Fruit fly (Drosophila melanogaster) whole organism, embryonic: Measurements from ENCODE around the gene CG17819.
A peak's percentile ranks its signal among the peaks of the same experiment; 100 is the strongest.

Experiments
- Ada2b ChIP-seq: fragments of 200-800 bp; sonication (Bioruptor generic); IDR thresholded peaks from 2 replicates; pipeline ENCODE4 v1.3.6; 2022; ENCODE audit warnings: missing biosample characterization, missing genetic modification characterization
- BtbVII ChIP-seq: fragments of 200-800 bp; sonication (Bioruptor generic); optimal IDR thresholded peaks from 3 replicates; lab custom pipeline; 2017; ENCODE audit warnings: missing biosample characterization, mild to moderate bottlenecking, missing genetic modification characterization
- CG10321 ChIP-seq: fragments of 200-800 bp; sonication (Bioruptor generic); IDR thresholded peaks from 2 replicates; pipeline ENCODE4 v1.3.6; 2022; ENCODE audit warnings: missing biosample characterization, missing genetic modification characterization
- CG10366 ChIP-seq: fragments of 200-800 bp; sonication (Bioruptor generic); IDR thresholded peaks from 2 replicates; pipeline ENCODE4 v1.3.6; 2022; ENCODE audit warnings: missing biosample characterization, missing genetic modification characterization
- CG10462 ChIP-seq: fragments of 200-800 bp; sonication (Bioruptor generic); optimal IDR thresholded peaks from 2 replicates; lab custom pipeline; 2016; ENCODE audit warnings: missing biosample characterization, missing genetic modification characterization
- CG11456 ChIP-seq: fragments of 200-800 bp; sonication (Bioruptor generic); IDR thresholded peaks from 3 replicates; pipeline ENCODE4 v1.3.6; 2022; ENCODE audit warnings: missing biosample characterization, missing genetic modification characterization
- CG12769 ChIP-seq: fragments of 200-800 bp; sonication (Bioruptor generic); optimal IDR thresholded peaks from 2 replicates; lab custom pipeline; 2019; ENCODE audit warnings: missing biosample characterization, mild to moderate bottlenecking, missing genetic modification characterization, moderate library complexity
- CG15011 ChIP-seq: fragments of 200-800 bp; sonication (Bioruptor generic); optimal IDR thresholded peaks from 3 replicates; lab custom pipeline; 2018; ENCODE audit warnings: missing biosample characterization, mild to moderate bottlenecking, missing genetic modification characterization
- CG15514 ChIP-seq: fragments of 200-800 bp; sonication (Bioruptor generic); optimal IDR thresholded peaks from 3 replicates; lab custom pipeline; 2017; ENCODE audit warnings: missing biosample characterization, missing genetic modification characterization, mild to moderate bottlenecking, moderate library complexity, missing genetic modification reagents
- CG15601 ChIP-seq: fragments of 200-800 bp; sonication (Bioruptor generic); optimal IDR thresholded peaks from 3 replicates; lab custom pipeline; 2019; ENCODE audit warnings: missing biosample characterization, mild to moderate bottlenecking, missing genetic modification characterization, moderate library complexity
- CG1603 ChIP-seq: fragments of 200-800 bp; sonication (Bioruptor generic); optimal IDR thresholded peaks from 2 replicates; lab custom pipeline; 2019; ENCODE audit warnings: missing biosample characterization, mild to moderate bottlenecking, missing genetic modification characterization, moderate library complexity
- CG17385 ChIP-seq: fragments of 200-800 bp; sonication (Bioruptor generic); optimal IDR thresholded peaks from 3 replicates; lab custom pipeline; 2018; ENCODE audit warnings: missing biosample characterization, mild to moderate bottlenecking, missing genetic modification characterization
- CG17802 ChIP-seq: fragments of 200-800 bp; sonication (Bioruptor generic); optimal IDR thresholded peaks from 2 replicates; lab custom pipeline; 2018; ENCODE audit warnings: missing biosample characterization, mild to moderate bottlenecking, missing genetic modification characterization, moderate library complexity
- CG18599 ChIP-seq: fragments of 200-800 bp; sonication (Bioruptor generic); optimal IDR thresholded peaks from 3 replicates; lab custom pipeline; 2017; ENCODE audit warnings: missing biosample characterization, missing genetic modification characterization, mild to moderate bottlenecking, moderate library complexity, missing genetic modification reagents
- CG30403 ChIP-seq: fragments of 200-800 bp; sonication (Bioruptor generic); optimal IDR thresholded peaks from 3 replicates; lab custom pipeline; 2016; ENCODE audit warnings: missing biosample characterization, missing genetic modification characterization
- CG32772 ChIP-seq: fragments of 200-800 bp; sonication (Bioruptor generic); IDR thresholded peaks from 2 replicates; pipeline ENCODE4 v1.3.6; 2022; ENCODE audit warnings: missing biosample characterization, missing genetic modification characterization
- CG33213 ChIP-seq: fragments of 200-800 bp; sonication (Bioruptor generic); optimal IDR thresholded peaks from 3 replicates; lab custom pipeline; 2016; ENCODE audit warnings: missing biosample characterization, missing genetic modification characterization
- CG6765 ChIP-seq: fragments of 200-800 bp; sonication (Bioruptor generic); optimal IDR thresholded peaks from 3 replicates; lab custom pipeline; 2017; ENCODE audit warnings: missing biosample characterization, mild to moderate bottlenecking, missing genetic modification characterization
- CG6813 ChIP-seq: fragments of 200-800 bp; sonication (Bioruptor generic); optimal IDR thresholded peaks from 2 replicates; lab custom pipeline; 2017; ENCODE audit warnings: missing biosample characterization, missing genetic modification characterization, mild to moderate bottlenecking, moderate library complexity, missing genetic modification reagents
- CG8359 ChIP-seq: fragments of 200-800 bp; sonication (Bioruptor generic); optimal IDR thresholded peaks from 2 replicates; lab custom pipeline; 2017; ENCODE audit warnings: missing biosample characterization, mild to moderate bottlenecking, missing genetic modification characterization, borderline replicate concordance
- HLHmδ ChIP-seq: fragments of 200-800 bp; sonication (Bioruptor generic); optimal IDR thresholded peaks from 2 replicates; lab custom pipeline; 2018; ENCODE audit warnings: missing biosample characterization, mild to moderate bottlenecking, missing genetic modification characterization, moderate library complexity
- Hand ChIP-seq: fragments of 200-800 bp; sonication (Bioruptor generic); optimal IDR thresholded peaks from 2 replicates; lab custom pipeline; 2017; ENCODE audit warnings: mild to moderate bottlenecking, missing biosample characterization, missing genetic modification reagents, missing genetic modification characterization
- HmgZ ChIP-seq: fragments of 200-800 bp; sonication (Bioruptor generic); optimal IDR thresholded peaks from 2 replicates; lab custom pipeline; 2018; ENCODE audit warnings: missing biosample characterization, mild to moderate bottlenecking, missing genetic modification characterization
- Hmr ChIP-seq: fragments of 200-800 bp; sonication (Bioruptor generic); optimal IDR thresholded peaks from 3 replicates; lab custom pipeline; 2017; ENCODE audit warnings: mild to moderate bottlenecking, missing biosample characterization, missing genetic modification reagents, missing genetic modification characterization
- Hr78 ChIP-seq, 2 experiments: fragments of 200-800 bp in 1 of 2; fragments of >200 bp in 1 of 2; sonication (Bioruptor generic) in 1 of 2; optimal IDR thresholded peaks; 2 replicates each; lab custom pipeline; 2017 to 2019; ENCODE audit warnings: missing biosample characterization in 2 of 2, missing genetic modification characterization in 2 of 2, mild to moderate bottlenecking in 1 of 2, moderate library complexity in 1 of 2
- Myb ChIP-seq: fragments of 200-800 bp; sonication (Bioruptor generic); optimal IDR thresholded peaks from 2 replicates; lab custom pipeline; 2016; ENCODE audit warnings: missing biosample characterization, missing genetic modification characterization
- NC2β ChIP-seq: fragments of 200-800 bp; sonication (Bioruptor generic); optimal IDR thresholded peaks from 2 replicates; lab custom pipeline; 2016; ENCODE audit warnings: missing biosample characterization, missing genetic modification characterization
- Nf-YB ChIP-seq: fragments of 200-800 bp; sonication (Bioruptor generic); optimal IDR thresholded peaks from 3 replicates; lab custom pipeline; 2019; ENCODE audit warnings: missing biosample characterization, mild to moderate bottlenecking, missing genetic modification characterization, moderate library complexity
- Optix ChIP-seq: fragments of 200-800 bp; sonication (Bioruptor generic); IDR thresholded peaks from 3 replicates; pipeline ENCODE4 v1.3.6; 2022; ENCODE audit warnings: missing biosample characterization, missing genetic modification characterization
- bab2 ChIP-seq: fragments of 200-800 bp; sonication (Bioruptor generic); optimal IDR thresholded peaks from 2 replicates; lab custom pipeline; 2016; ENCODE audit warnings: missing biosample characterization, missing genetic modification characterization
- bigmax ChIP-seq: fragments of 200-800 bp; sonication (Bioruptor generic); optimal IDR thresholded peaks from 2 replicates; lab custom pipeline; 2018; ENCODE audit warnings: missing biosample characterization, mild to moderate bottlenecking, missing genetic modification characterization
- bsh ChIP-seq, 2 experiments: fragments of 200-800 bp; sonication (Bioruptor generic); optimal IDR thresholded peaks; 2 replicates each; lab custom pipeline; 2017 to 2018; ENCODE audit warnings: mild to moderate bottlenecking in 2 of 2, missing biosample characterization in 2 of 2, missing genetic modification characterization in 2 of 2, moderate library complexity in 1 of 2
- cwo ChIP-seq: fragments of 200-800 bp; sonication (Bioruptor generic); optimal IDR thresholded peaks from 3 replicates; lab custom pipeline; 2017; ENCODE audit warnings: missing biosample characterization, missing genetic modification characterization, mild to moderate bottlenecking, moderate library complexity, missing genetic modification reagents
- en ChIP-seq: fragments of 200-800 bp; sonication (Bioruptor generic); optimal IDR thresholded peaks from 2 replicates; lab custom pipeline; 2016; ENCODE audit warnings: missing biosample characterization, missing genetic modification characterization
- jing ChIP-seq: fragments of 200-800 bp; sonication (Bioruptor generic); optimal IDR thresholded peaks from 2 replicates; lab custom pipeline; 2018; ENCODE audit warnings: missing biosample characterization, mild to moderate bottlenecking, missing genetic modification characterization
- p53 ChIP-seq: fragments of 200-800 bp; sonication (Bioruptor generic); optimal IDR thresholded peaks from 2 replicates; lab custom pipeline; 2016; ENCODE audit warnings: missing biosample characterization, missing genetic modification characterization
- pan ChIP-seq, 4 experiments: fragments of >200 bp in 3 of 4; fragments of 200-800 bp in 1 of 4; sonication (Bioruptor generic) in 1 of 4; optimal IDR thresholded peaks in 3 of 4; IDR thresholded peaks in 1 of 4; 2 replicates each; pipeline versions ENCODE4 v1.3.6 to Lab custom; 2017 to 2022; ENCODE audit warnings: missing biosample characterization in 2 of 4, missing genetic modification characterization in 2 of 4, mixed read lengths in 1 of 4
- phol ChIP-seq: fragments of 200-800 bp; sonication (Bioruptor generic); optimal IDR thresholded peaks from 3 replicates; lab custom pipeline; 2018; ENCODE audit warnings: missing biosample characterization, mild to moderate bottlenecking, missing genetic modification characterization, moderate library complexity
- pum ChIP-seq: fragments of 200-800 bp; sonication (Bioruptor generic); optimal IDR thresholded peaks from 2 replicates; lab custom pipeline; 2016; ENCODE audit warnings: missing biosample characterization, missing genetic modification characterization
- ro ChIP-seq: fragments of 200-800 bp; sonication (Bioruptor generic); IDR thresholded peaks from 2 replicates; pipeline ENCODE4 v1.3.6; 2022; ENCODE audit warnings: missing biosample characterization, missing genetic modification characterization
- so ChIP-seq: fragments of 200-800 bp; sonication (Bioruptor generic); IDR thresholded peaks from 3 replicates; pipeline ENCODE4 v1.3.6; 2022; ENCODE audit warnings: missing biosample characterization, missing genetic modification characterization
- tna ChIP-seq: fragments of 200-800 bp; sonication (Bioruptor generic); IDR thresholded peaks from 2 replicates; pipeline ENCODE4 v1.3.6; 2022; ENCODE audit warnings: missing biosample characterization, missing genetic modification characterization; ENCODE audit not compliant: partially characterized antibody
- trh ChIP-seq: fragments of 200-800 bp; sonication (Bioruptor generic); optimal IDR thresholded peaks from 2 replicates; lab custom pipeline; 2016; ENCODE audit warnings: missing biosample characterization, missing genetic modification characterization
- ttk ChIP-seq: fragments of 200-800 bp; sonication (Bioruptor generic); IDR thresholded peaks from 2 replicates; pipeline ENCODE4 v2.1.2; 2022; ENCODE audit warnings: missing biosample characterization, missing genetic modification characterization
- vvl ChIP-seq: fragments of 200-800 bp; sonication (Bioruptor generic); IDR thresholded peaks from 2 replicates; pipeline ENCODE4 v1.3.6; 2022; ENCODE audit warnings: missing biosample characterization, missing genetic modification characterization
- wek ChIP-seq: fragments of 200-800 bp; sonication (Bioruptor generic); optimal IDR thresholded peaks from 3 replicates; lab custom pipeline; 2018; ENCODE audit warnings: missing biosample characterization, mild to moderate bottlenecking, missing genetic modification characterization, moderate library complexity
- zen2 ChIP-seq: fragments of 200-800 bp; sonication (Bioruptor generic); IDR thresholded peaks from 3 replicates; pipeline ENCODE4 v1.3.6; 2022; ENCODE audit warnings: missing biosample characterization, missing genetic modification characterization; ENCODE audit not compliant: partially characterized antibody

The CG17819 gene

DNA sequence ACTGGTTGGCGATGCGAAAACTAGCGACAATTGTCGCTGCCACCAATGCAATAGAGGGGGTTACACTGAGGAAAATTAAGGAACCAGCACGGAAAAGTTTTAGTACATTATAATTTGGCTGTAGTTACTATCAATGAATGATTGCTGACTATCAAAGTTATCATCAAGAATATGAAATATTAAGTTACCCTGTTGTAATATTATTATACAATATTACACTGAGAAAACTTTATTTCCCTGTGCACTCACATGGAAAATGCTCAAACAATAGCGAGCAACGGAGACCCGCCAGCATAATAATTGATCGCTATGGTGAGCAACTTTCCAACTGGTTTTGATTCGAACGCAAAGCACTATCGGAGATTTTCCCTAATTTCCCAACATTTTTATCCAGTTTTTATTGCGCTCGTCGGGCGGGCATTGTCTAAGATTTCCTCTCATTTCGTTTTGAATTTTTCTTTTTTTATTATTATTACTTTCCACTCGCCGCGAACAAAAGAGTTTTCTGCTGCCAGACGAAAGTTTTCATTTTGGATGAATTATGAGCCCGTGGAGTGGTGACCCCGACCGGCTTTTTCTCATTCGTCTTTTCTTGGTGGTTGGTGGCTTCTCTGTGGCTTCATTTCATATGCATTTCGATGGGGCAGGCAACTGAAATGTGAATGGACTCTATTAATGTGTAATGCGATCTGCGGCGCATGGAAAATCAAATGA lies 23.1 kb downstream of the CG17819 start (continued):
- TF ChIP-seq wek (GFP tag; lab: Kevin White, UChicago) (peak; percentile 80), CG11456 (GFP tag; lab: Robert Waterston, UW) (0 out of 3 replicates have a peak, but pooled peaks have one; percentile 57), Hmr (GFP tag; lab: Kevin White, UChicago) (peak; percentile 54), CG17385 (GFP tag; lab: Kevin White, UChicago) (peak; percentile 77), bab2 (GFP tag; lab: Kevin White, UChicago) (peak; percentile 43), CG10321 (GFP tag; lab: Robert Waterston, UW) (no peak), zen2 (no peak), phol (tag; lab: Kevin White, UChicago) (peak; percentile 85), CG18599 (GFP tag; lab: Kevin White, UChicago) (peak; percentile 3), CG15514 (GFP tag; lab: Kevin White, UChicago) (no peak), BtbVII (GFP tag; lab: Kevin White, UChicago) (no peak), pan (optimal IDR thresholded peaks at IDR 0.05; lab: Kevin White, UChicago) (no peak), pan (GFP tag; optimal IDR thresholded peaks at IDR 0.05 in 1 of 2, IDR thresholded peaks at IDR 0.05 in 1 of 2) (peak in 1 of 2 experiments; percentile 69), Ada2b (GFP tag; lab: Robert Waterston, UW) (peak; percentile 22; the same call in 1 of the 2 replicates), p53 (GFP tag; lab: Kevin White, UChicago) (no peak), bsh (GFP tag; optimal IDR thresholded peaks at IDR 0.05; lab: Kevin White, UChicago) (peak in 1 of 2 experiments; percentile 95), NC2β (peak; percentile 52), CG1603 (tag; lab: Kevin White, UChicago) (peak; percentile 96), Myb (GFP tag; lab: Kevin White, UChicago) (no peak), ro (GFP tag; lab: Robert Waterston, UW) (no peak), HLHmδ (GFP tag; lab: Kevin White, UChicago) (no peak), cwo (GFP tag; lab: Kevin White, UChicago) (no peak), Hr78 (GFP tag; optimal IDR thresholded peaks at IDR 0.05; lab: Kevin White, UChicago) (peak in 1 of 2 experiments; percentile 71), tna (GFP tag; lab: Robert Waterston, UW) (no peak), CG10366 (peak; percentile 76), Nf-YB (peak; percentile 65), ttk (peak; percentile 76), HmgZ (tag; lab: Kevin White, UChicago) (peak; percentile 11), CG8359 (GFP tag; lab: Kevin White, UChicago) (peak; percentile 51), CG32772 (peak; percentile 73), jing (GFP tag; lab: Kevin White, UChicago) (peak; percentile 70), pum (GFP tag; lab: Kevin White, UChicago) (peak; percentile 69), vvl (GFP tag; lab: Robert Waterston, UW) (peak; percentile 90), CG30403 (GFP tag; lab: Kevin White, UChicago) (peak; percentile 90), CG17802 (tag; lab: Kevin White, UChicago) (peak; percentile 34), CG10462 (GFP tag; lab: Kevin White, UChicago) (peak; percentile 67), CG6813 (GFP tag; lab: Kevin White, UChicago) (peak; percentile 25), so (peak; percentile 74; the same call in 1 of the 3 replicates), Optix (GFP tag; lab: Robert Waterston, UW) (peak; percentile 56; the same call in 2 of the 3 replicates), en (GFP tag; lab: Kevin White, UChicago) (peak; percentile 21), CG15601 (tag; lab: Kevin White, UChicago) (peak; percentile 91), CG33213 (GFP tag; lab: Kevin White, UChicago) (peak; percentile 38), CG6765 (GFP tag; lab: Kevin White, UChicago) (no peak), trh (peak; percentile 25), Hand (GFP tag; lab: Kevin White, UChicago) (peak; percentile 25), bigmax (GFP tag; lab: Kevin White, UChicago) (no peak), CG12769 (tag; lab: Kevin White, UChicago) (peak; percentile 65), CG15011 (GFP tag; lab: Kevin White, UChicago) (no peak)
